Worm (Caenorhabditis elegans) whole organism, L3 larva: ENCODE data around the gene T09A5.4.
A peak's percentile ranks its signal among the peaks of the same experiment; 100 is the strongest.

Experiments used
- R02D3.7 ChIP-seq: fragments of 150-350 bp; optimal IDR thresholded peaks from 2 replicates; lab custom pipeline; 2014; ENCODE audit warnings: missing biosample characterization, missing genetic modification characterization
- egl-27 ChIP-seq: sonication (generic microtip); optimal IDR thresholded peaks from 4 replicates; lab custom pipeline; 2017; ENCODE audit warnings: missing biosample characterization, missing genetic modification reagents, missing genetic modification characterization
- elt-1 ChIP-seq: fragments of 150-350 bp; optimal IDR thresholded peaks from 2 replicates; lab custom pipeline; 2014; ENCODE audit warnings: missing biosample characterization, missing genetic modification characterization
- elt-3 ChIP-seq, 3 experiments: fragments of 150-350 bp in 1 of 3; sonication (generic microtip) in 2 of 3; optimal IDR thresholded peaks; 2 replicates in 2 of 3; 4 replicates in 1 of 3; lab custom pipeline; 2014 to 2017; ENCODE audit warnings: missing biosample characterization in 3 of 3, missing genetic modification characterization in 3 of 3
- fkh-10 ChIP-seq: sonication (generic microtip); optimal IDR thresholded peaks from 2 replicates; lab custom pipeline; 2017; ENCODE audit warnings: missing biosample characterization, missing genetic modification reagents, missing genetic modification characterization
- lin-15B ChIP-seq: fragments of 150-350 bp; optimal IDR thresholded peaks from 2 replicates; lab custom pipeline; 2014; ENCODE audit warnings: missing biosample characterization, missing genetic modification characterization
- nhr-11 ChIP-seq: fragments of 150-350 bp; optimal IDR thresholded peaks from 2 replicates; lab custom pipeline; 2014; ENCODE audit warnings: missing biosample characterization, missing genetic modification characterization
- nhr-28 ChIP-seq: fragments of 150-350 bp; optimal IDR thresholded peaks from 2 replicates; lab custom pipeline; 2014; ENCODE audit warnings: missing biosample characterization, missing genetic modification characterization
- nhr-77 ChIP-seq: fragments of 150-350 bp; optimal IDR thresholded peaks from 2 replicates; lab custom pipeline; 2014; ENCODE audit warnings: missing biosample characterization, missing genetic modification characterization
- pqm-1 ChIP-seq: fragments of 150-350 bp; optimal IDR thresholded peaks from 2 replicates; lab custom pipeline; 2017; ENCODE audit warnings: missing biosample characterization, missing genetic modification characterization, inconsistent platforms
- skn-1 ChIP-seq: fragments of 150-350 bp; optimal IDR thresholded peaks from 2 replicates; lab custom pipeline; 2014; ENCODE audit warnings: missing biosample characterization, missing genetic modification characterization
- snpc-4 ChIP-seq: fragments of 150-350 bp; optimal IDR thresholded peaks from 2 replicates; lab custom pipeline; 2014; ENCODE audit warnings: missing biosample characterization, missing genetic modification characterization
- unc-62 ChIP-seq: fragments of 150-350 bp; sonication (generic microtip); optimal IDR thresholded peaks from 4 replicates; lab custom pipeline; 2014; ENCODE audit warnings: missing biosample characterization, missing genetic modification reagents, missing genetic modification characterization

DNA sequence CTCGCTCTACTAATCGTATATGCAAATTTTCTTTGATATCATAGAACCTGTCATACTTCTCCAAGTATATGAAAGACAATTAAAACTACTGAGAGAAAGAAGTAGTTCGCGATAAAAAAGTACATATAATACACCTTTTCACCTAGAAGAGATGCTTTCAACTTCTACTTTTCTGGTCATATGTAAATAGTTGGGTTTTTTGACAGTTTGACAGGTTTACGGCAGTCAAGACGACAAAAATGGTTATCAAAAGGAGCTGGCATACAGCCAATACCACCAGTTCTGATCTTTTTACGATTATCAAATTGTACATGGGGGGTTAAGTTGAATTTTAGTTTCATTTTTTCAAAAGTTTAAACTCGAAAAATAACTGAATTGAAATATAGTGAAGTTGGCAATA lies 31.1 kb upstream of the T09A5.4 start:
- no peak for TF ChIP-seq lin-15B (tag; lab: Kevin White, UChicago)
- TF ChIP-seq egl-27 (tag; lab: Kevin White, UChicago): no peak
- TF ChIP-seq elt-3 (tag; optimal IDR thresholded peaks at IDR 0.05; lab: Kevin White, UChicago): no peak
- no peak for TF ChIP-seq snpc-4 (tag; lab: Kevin White, UChicago)
- TF ChIP-seq skn-1 (tag; lab: Kevin White, UChicago): no peak
- no peak for TF ChIP-seq nhr-77 (tag; lab: Kevin White, UChicago)
- no peak for TF ChIP-seq elt-1 (tag; lab: Kevin White, UChicago)
- TF ChIP-seq R02D3.7: no peak
- TF ChIP-seq nhr-28 (tag; lab: Kevin White, UChicago): no peak
- no peak for TF ChIP-seq nhr-11 (tag; lab: Kevin White, UChicago)
- TF ChIP-seq unc-62 (GFP tag; lab: Kevin White, UChicago): no peak
- peak; percentile 50 for TF ChIP-seq pqm-1
- TF ChIP-seq fkh-10: no peak
